Worm (Caenorhabditis elegans) whole organism, L3 larva: ENCODE data around the gene daf-1.

Source experiments
- ama-1 ChIP-seq: fragments of 150-350 bp; optimal IDR thresholded peaks from 2 replicates; lab custom pipeline; 2018
- elt-1 ChIP-seq: fragments of 150-350 bp; optimal IDR thresholded peaks from 2 replicates; lab custom pipeline; 2014; ENCODE audit warnings: missing biosample characterization, missing genetic modification characterization
- elt-2 ChIP-seq: sonication (generic microtip); optimal IDR thresholded peaks from 2 replicates; lab custom pipeline; 2016; ENCODE audit warnings: missing genetic modification reagents, mild to moderate bottlenecking, missing genetic modification characterization, missing compliant biosample characterization
- elt-3 ChIP-seq, 3 experiments: fragments of 150-350 bp in 1 of 3; sonication (generic microtip) in 2 of 3; optimal IDR thresholded peaks; 2 replicates in 2 of 3; 4 replicates in 1 of 3; lab custom pipeline; 2014 to 2017; ENCODE audit warnings: missing biosample characterization in 3 of 3, missing genetic modification characterization in 3 of 3
- fos-1 ChIP-seq: fragments of 150-350 bp; optimal IDR thresholded peaks from 2 replicates; lab custom pipeline; 2014; ENCODE audit warnings: missing biosample characterization, missing genetic modification characterization
- lin-15B ChIP-seq: fragments of 150-350 bp; optimal IDR thresholded peaks from 2 replicates; lab custom pipeline; 2014; ENCODE audit warnings: missing biosample characterization, missing genetic modification characterization
- mdl-1 ChIP-seq: fragments of 150-350 bp; optimal IDR thresholded peaks from 2 replicates; lab custom pipeline; 2014; ENCODE audit warnings: missing biosample characterization, missing genetic modification characterization
- nfya-1 ChIP-seq: sonication (generic microtip); optimal IDR thresholded peaks from 2 replicates; lab custom pipeline; 2017; ENCODE audit warnings: missing genetic modification characterization, mild to moderate bottlenecking, missing compliant biosample characterization, antibody characterized with exemption, moderate library complexity; ENCODE audit not compliant: insufficient read depth
- nhr-237 ChIP-seq: fragments of 150-350 bp; optimal IDR thresholded peaks from 2 replicates; lab custom pipeline; 2014; ENCODE audit warnings: missing biosample characterization, missing genetic modification characterization
- nhr-76 ChIP-seq: fragments of 150-350 bp; sonication (generic microtip); optimal IDR thresholded peaks from 5 replicates; lab custom pipeline; 2014; ENCODE audit warnings: missing biosample characterization, missing genetic modification characterization
- skn-1 ChIP-seq: fragments of 150-350 bp; optimal IDR thresholded peaks from 2 replicates; lab custom pipeline; 2014; ENCODE audit warnings: missing biosample characterization, missing genetic modification characterization
- snpc-4 ChIP-seq: fragments of 150-350 bp; optimal IDR thresholded peaks from 2 replicates; lab custom pipeline; 2014; ENCODE audit warnings: missing biosample characterization, missing genetic modification characterization
- tbx-2 ChIP-seq: sonication (generic microtip); optimal IDR thresholded peaks from 2 replicates; lab custom pipeline; 2016; ENCODE audit warnings: mild to moderate bottlenecking, missing genetic modification characterization, missing compliant biosample characterization
- ztf-4 ChIP-seq: fragments of 150-350 bp; optimal IDR thresholded peaks from 2 replicates; lab custom pipeline; 2014; ENCODE audit warnings: missing biosample characterization, missing genetic modification characterization

- no peak for TF ChIP-seq ztf-4
- TF ChIP-seq elt-3 (tag; optimal IDR thresholded peaks at IDR 0.05; lab: Kevin White, UChicago), result no peak
- TF ChIP-seq ama-1, result no peak
- TF ChIP-seq mdl-1 (tag; lab: Kevin White, UChicago), result no peak
- no peak for TF ChIP-seq nhr-76
- TF ChIP-seq skn-1 (tag; lab: Kevin White, UChicago), result no peak
- TF ChIP-seq tbx-2 (tag; lab: Kevin White, UChicago), result no peak
- TF ChIP-seq elt-1 (tag; lab: Kevin White, UChicago), result no peak
- no peak for TF ChIP-seq nhr-237 (tag; lab: Kevin White, UChicago)
- no peak for TF ChIP-seq snpc-4 (tag; lab: Kevin White, UChicago)
- TF ChIP-seq elt-2 (tag; lab: Kevin White, UChicago), result no peak
- TF ChIP-seq fos-1 (tag; lab: Kevin White, UChicago), result no peak
- no peak for TF ChIP-seq nfya-1 (tag; lab: Kevin White, UChicago)
- TF ChIP-seq lin-15B (tag; lab: Kevin White, UChicago), result no peak
Observed at ce11 chrIV:133968-134367, 1.8 kb downstream of the daf-1 start.
